Fruit fly (Drosophila melanogaster): ENCODE data around the gene CG6843.

DNA sequence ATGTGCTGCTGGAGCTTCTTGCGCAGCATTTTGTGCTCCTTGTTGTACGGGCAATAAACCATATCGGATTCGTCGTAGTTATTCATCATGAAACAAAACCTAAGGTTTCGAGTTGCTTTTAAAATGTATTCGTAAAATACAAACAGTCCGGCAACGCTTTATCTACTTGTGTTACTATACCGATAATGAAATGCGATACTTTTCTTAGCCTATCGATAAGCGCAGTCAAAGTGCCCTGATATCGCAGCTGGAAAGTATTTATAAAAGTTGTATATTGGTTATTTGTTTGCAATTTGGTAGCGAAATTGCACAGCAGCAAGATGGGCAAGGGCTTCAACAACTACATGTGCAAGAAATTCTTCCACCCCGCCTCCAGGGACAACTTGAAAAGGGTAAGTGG, at the start of gene CG6843, which contains the start of gene arx:
- no peak for TF ChIP-seq eg (GFP tag; IDR thresholded peaks at IDR 0.05)
- no peak for TF ChIP-seq Eip93F (GFP tag; optimal IDR thresholded peaks at IDR 0.05)
- no peak for TF ChIP-seq Smox (GFP tag; optimal IDR thresholded peaks at IDR 0.05)
- no peak for TF ChIP-seq achi (GFP tag; optimal IDR thresholded peaks at IDR 0.05)
- TF ChIP-seq CG11294 (GFP tag; IDR thresholded peaks at IDR 0.05), result no peak
- no peak for TF ChIP-seq CG31627 (GFP tag; optimal IDR thresholded peaks at IDR 0.05)

Data from whole organism, prepupa.